Worm (Caenorhabditis elegans): ENCODE measurements around the gene str-244.

The str-244 gene

ce11 chrV:3024274-3024673 is 34.6 kb downstream of the str-244 start, which contains the start of gene asp-8:
asp-8 (plus strand) TSS chrV:3024549.
- TF ChIP-seq F57C9.4 (tag; optimal IDR thresholded peaks at IDR 0.05) (no peak), madf-6 (GFP tag; IDR thresholded peaks at IDR 0.05) (no peak), hlh-26 (GFP tag; conservative IDR thresholded peaks at IDR 0.05) (no peak), dox-1 (GFP tag; IDR thresholded peaks at IDR 0.05) (no peak), nhr-80 (tag; optimal IDR thresholded peaks at IDR 0.05) (peak; percentile 9)

- TF ChIP-seq pbrm-1 (GFP tag; IDR thresholded peaks at IDR 0.05): no peak
- TF ChIP-seq Y95B8A.8 (GFP tag; IDR thresholded peaks at IDR 0.05): no peak
- TF ChIP-seq B0035.1 (tag; optimal IDR thresholded peaks at IDR 0.05): no peak
- TF ChIP-seq snpc-3.4 (tag; optimal IDR thresholded peaks at IDR 0.05): no peak
- TF ChIP-seq tbp1 (GFP tag; optimal IDR thresholded peaks at IDR 0.05): no peak
- no peak for TF ChIP-seq pha-4 (tag; optimal IDR thresholded peaks at IDR 0.05)
- no peak for TF ChIP-seq ztf-22 (GFP tag; optimal IDR thresholded peaks at IDR 0.05)
- no peak for TF ChIP-seq hmg-1.2 (GFP tag; IDR thresholded peaks at IDR 0.05)
- TF ChIP-seq T07F8.4 (tag; optimal IDR thresholded peaks at IDR 0.05): no peak
- TF ChIP-seq mel-28 (tag; optimal IDR thresholded peaks at IDR 0.05; ENCODE audit: borderline replicate concordance): no peak
- TF ChIP-seq akir-1 (GFP tag; optimal IDR thresholded peaks at IDR 0.05): no peak
- TF ChIP-seq ztf-25 (GFP tag; IDR thresholded peaks at IDR 0.05): no peak
- no peak for TF ChIP-seq K11D2.4 (GFP tag; IDR thresholded peaks at IDR 0.05)
- TF ChIP-seq F57C9.4 (tag; optimal IDR thresholded peaks at IDR 0.05): no peak
- no peak for TF ChIP-seq Y53G8AR.9 (GFP tag; conservative IDR thresholded peaks at IDR 0.05)
- no peak for TF ChIP-seq snpc-1.3 (tag; optimal IDR thresholded peaks at IDR 0.05; ENCODE audit: insufficient read depth)
Observed at ce11 chrV:3021306-3021705, 37.6 kb downstream of the str-244 start, which contains the start of gene irld-12. irld-12 (minus strand) TSS chrV:3021406.

ce11 chrV:3017930-3018329 is 41.0 kb downstream of the str-244 start:
- TF ChIP-seq attf-3 (GFP tag; conservative IDR thresholded peaks at IDR 0.05) (no peak), zfh-2 (GFP tag; conservative IDR thresholded peaks at IDR 0.05) (peak; percentile 67)

- no peak for TF ChIP-seq snpc-3.4 (tag; optimal IDR thresholded peaks at IDR 0.05)
- TF ChIP-seq let-607 (tag; optimal IDR thresholded peaks at IDR 0.05): no peak
- TF ChIP-seq C17E4.6 (GFP tag; IDR thresholded peaks at IDR 0.05): no peak
- TF ChIP-seq let-526 (GFP tag; IDR thresholded peaks at IDR 0.05): no peak
- TF ChIP-seq xnd-1 (tag; optimal IDR thresholded peaks at IDR 0.05): no peak
- no peak for TF ChIP-seq ets-4 (GFP tag; optimal IDR thresholded peaks at IDR 0.05)
- no peak for TF ChIP-seq hlh-12 (tag; optimal IDR thresholded peaks at IDR 0.05)
- TF ChIP-seq dox-1 (GFP tag; IDR thresholded peaks at IDR 0.05): no peak
- no peak for TF ChIP-seq snpc-1.3 (tag; optimal IDR thresholded peaks at IDR 0.05; ENCODE audit: insufficient read depth)
- no peak for TF ChIP-seq Y95B8A.8 (GFP tag; IDR thresholded peaks at IDR 0.05)
- TF ChIP-seq fkh-3 (tag; optimal IDR thresholded peaks at IDR 0.05): no peak
- no peak for TF ChIP-seq Y56A3A.18 (GFP tag; IDR thresholded peaks at IDR 0.05)
Observed at ce11 chrV:3014185-3014584, 44.7 kb downstream of the str-244 start, which contains the start of gene K12D9.1. K12D9.1 (plus strand) TSS chrV:3014485.

ce11 chrV:3011394-3011793 is 47.5 kb downstream of the str-244 start, which contains the start of gene srw-135:
srw-135 (minus strand) TSS chrV:3011494.
- no peak for TF ChIP-seq pha-4 (tag; optimal IDR thresholded peaks at IDR 0.05)
- no peak for TF ChIP-seq rec-8 (tag; optimal IDR thresholded peaks at IDR 0.05)
- TF ChIP-seq F22D6.2 (tag; optimal IDR thresholded peaks at IDR 0.05): no peak
- no peak for TF ChIP-seq ceh-91 (GFP tag; IDR thresholded peaks at IDR 0.05)
